Fruit fly (Drosophila melanogaster) whole organism, wandering third instar larva: Measurements from ENCODE around the gene CG9121.
A peak's percentile ranks its signal among the peaks of the same experiment; 100 is the strongest.

Source experiments
- Abd-B ChIP-seq: fragments of >200 bp; optimal IDR thresholded peaks from 2 replicates; lab custom pipeline; 2017; ENCODE audit warnings: missing biosample characterization, missing genetic modification characterization
- HLH106 ChIP-seq: fragments of 200-800 bp; optimal IDR thresholded peaks from 3 replicates; lab custom pipeline; 2019; ENCODE audit warnings: missing biosample characterization, mild to moderate bottlenecking, missing genetic modification characterization, moderate library complexity
- dsf ChIP-seq: sonication (Bioruptor generic); optimal IDR thresholded peaks from 2 replicates; lab custom pipeline; 2016; ENCODE audit warnings: missing biosample characterization, missing genetic modification characterization, borderline replicate concordance
- usp ChIP-seq: fragments of >200 bp; optimal IDR thresholded peaks from 2 replicates; lab custom pipeline; 2017; ENCODE audit warnings: missing biosample characterization, missing genetic modification characterization
- woc ChIP-seq: sonication (Bioruptor generic); optimal IDR thresholded peaks from 2 replicates; lab custom pipeline; 2016; ENCODE audit warnings: missing biosample characterization, mild to moderate bottlenecking, missing genetic modification characterization

DNA sequence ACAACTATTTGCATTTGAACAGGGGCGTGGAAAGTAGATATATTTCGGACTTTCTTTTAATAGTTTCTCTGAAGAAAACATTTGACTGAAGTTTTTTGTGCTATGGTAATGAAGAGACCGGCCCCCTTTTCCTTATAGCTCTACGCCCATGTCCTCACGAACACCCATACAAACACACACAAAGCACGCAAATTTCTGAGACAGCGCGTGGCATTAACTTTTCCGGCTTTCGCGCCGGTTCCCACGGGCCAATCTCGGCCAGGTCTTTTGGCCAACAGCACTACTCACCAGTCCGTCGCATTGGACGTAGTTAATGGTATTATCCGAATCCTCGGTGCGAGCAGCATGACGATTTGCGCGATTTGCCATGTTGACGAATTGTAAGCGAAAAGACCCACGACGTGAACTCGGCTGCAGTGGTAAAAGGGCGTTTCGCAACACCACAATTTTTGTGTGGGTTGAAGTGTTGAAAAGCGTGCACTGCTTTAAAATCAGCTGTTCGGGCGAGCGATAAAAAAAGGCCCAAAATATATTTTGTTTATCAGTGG is 1.6 kb upstream of the CG9121 start, which contains the start of gene senju:
- TF ChIP-seq woc (GFP tag; lab: Kevin White, UChicago), result no peak
- peak; percentile 59 for TF ChIP-seq HLH106 (tag; lab: Kevin White, UChicago)
- TF ChIP-seq usp (GFP tag; lab: Kevin White, UChicago), result no peak
- peak; percentile 73 for TF ChIP-seq dsf (GFP tag; lab: Kevin White, UChicago)
- no peak for TF ChIP-seq Abd-B (GFP tag; lab: Kevin White, UChicago)
